Fruit fly (Drosophila melanogaster): ENCODE results near the gene CG7384.

CG7384 gene

dm6 chr2L:10472257-10472656, 38.0 kb downstream of the CG7384 start (continued):
- TF ChIP-seq CG6254 (GFP tag; optimal IDR thresholded peaks at IDR 0.05) = no peak
- no peak for TF ChIP-seq Med (GFP tag)
- no peak for TF ChIP-seq D19B (GFP tag; optimal IDR thresholded peaks at IDR 0.05)
- peak; percentile 25 for TF ChIP-seq Sox100B (GFP tag; optimal IDR thresholded peaks at IDR 0.05)
- no peak for TF ChIP-seq eyg (GFP tag; optimal IDR thresholded peaks at IDR 0.05)
- TF ChIP-seq CG34224 (GFP tag; IDR thresholded peaks at IDR 0.05; ENCODE audit: partially characterized antibody) = no peak
- no peak for TF ChIP-seq gsb-n (tag; optimal IDR thresholded peaks at IDR 0.05)
- no peak for TF ChIP-seq fd96Cb (tag; optimal IDR thresholded peaks at IDR 0.05)
- no peak for TF ChIP-seq Hey (tag; optimal IDR thresholded peaks at IDR 0.05)
- no peak for TF ChIP-seq Gsc (GFP tag; IDR thresholded peaks at IDR 0.05)

dm6 chr2L:10470211-10470610, 40.0 kb downstream of the CG7384 start:
- TF ChIP-seq CG33213 (GFP tag; optimal IDR thresholded peaks at IDR 0.05) (no peak), CG8290 (GFP tag; optimal IDR thresholded peaks at IDR 0.05) (no peak), CG8290 (tag; optimal IDR thresholded peaks at IDR 0.05) (peak in 1 of 2 experiments; percentile 3), Med (GFP tag) (peak; percentile 2), lov (optimal IDR thresholded peaks at IDR 0.05) (no peak), lov (GFP tag; IDR thresholded peaks at IDR 0.05) (no peak), sr (GFP tag; IDR thresholded peaks at IDR 0.05) (0 out of 3 replicates have a peak, but pooled peaks have one; percentile 37), peb (GFP tag; IDR thresholded peaks at IDR 0.05) (no peak), bsh (GFP tag; optimal IDR thresholded peaks at IDR 0.05) (no peak), CG32767 (GFP tag; IDR thresholded peaks at IDR 0.05) (no peak), CG7556 (GFP tag; optimal IDR thresholded peaks at IDR 0.05) (no peak), CG14014 (GFP tag; IDR thresholded peaks at IDR 0.05) (peak; percentile 13; the same call in 1 of the 2 replicates), crc (GFP tag; optimal IDR thresholded peaks at IDR 0.05) (no peak), so (GFP tag; IDR thresholded peaks at IDR 0.05) (0 out of 3 replicates have a peak, but pooled peaks have one; percentile 36), BtbVII (GFP tag; optimal IDR thresholded peaks at IDR 0.05) (no peak), CG13775 (GFP tag; optimal IDR thresholded peaks at IDR 0.05) (no peak), chinmo (GFP tag; IDR thresholded peaks at IDR 0.05; ENCODE audit: partially characterized antibody) (0 out of 4 replicates have a peak, but pooled peaks have one; percentile 30), CG2199 (GFP tag; IDR thresholded peaks at IDR 0.05) (peak; percentile 98), D19B (GFP tag; optimal IDR thresholded peaks at IDR 0.05) (no peak), zfh2 (GFP tag; optimal IDR thresholded peaks at IDR 0.05) (no peak), Nf-YA (GFP tag; IDR thresholded peaks at IDR 0.05) (no peak), Xrp1 (GFP tag; IDR thresholded peaks at IDR 0.05) (no peak), E2f1 (GFP tag; IDR thresholded peaks at IDR 0.05) (no peak), TFAM (GFP tag; optimal IDR thresholded peaks at IDR 0.05) (no peak), CG9876 (GFP tag; optimal IDR thresholded peaks at IDR 0.05) (no peak)

dm6 chr2L:10468978-10469377, 41.3 kb downstream of the CG7384 start:
- no peak for TF ChIP-seq HmgD (GFP tag; optimal IDR thresholded peaks at IDR 0.05)
- no peak for TF ChIP-seq CG12071 (GFP tag; optimal IDR thresholded peaks at IDR 0.05)
- TF ChIP-seq CG31441 (GFP tag; IDR thresholded peaks at IDR 0.05) = no peak
- TF ChIP-seq Hr78 (GFP tag; optimal IDR thresholded peaks at IDR 0.05) = no peak
- no peak for TF ChIP-seq Ptx1 (GFP tag; IDR thresholded peaks at IDR 0.05)
- TF ChIP-seq seq (GFP tag; IDR thresholded peaks at IDR 0.05) = no peak
- no peak for TF ChIP-seq ssp (GFP tag; IDR thresholded peaks at IDR 0.05)
- TF ChIP-seq Hey (tag; optimal IDR thresholded peaks at IDR 0.05) = no peak
- 0 out of 4 replicates have a peak, but pooled peaks have one; percentile 36 for TF ChIP-seq chinmo (GFP tag; IDR thresholded peaks at IDR 0.05; ENCODE audit: partially characterized antibody)
- TF ChIP-seq CG11398 (GFP tag; optimal IDR thresholded peaks at IDR 0.05) = no peak
- no peak for TF ChIP-seq lilli (GFP tag; optimal IDR thresholded peaks at IDR 0.05)
- no peak for TF ChIP-seq ERR (GFP tag; optimal IDR thresholded peaks at IDR 0.05)
- TF ChIP-seq CG1832 (GFP tag; optimal IDR thresholded peaks at IDR 0.05) = no peak
- TF ChIP-seq CG14965 (GFP tag; optimal IDR thresholded peaks at IDR 0.05; ENCODE audit: borderline replicate concordance) = no peak
- peak; percentile 98 for TF ChIP-seq sr (GFP tag; IDR thresholded peaks at IDR 0.05)
- no peak for TF ChIP-seq exex (tag; optimal IDR thresholded peaks at IDR 0.05)
- TF ChIP-seq hkb (optimal IDR thresholded peaks at IDR 0.05) = no peak
- TF ChIP-seq hkb (GFP tag; IDR thresholded peaks at IDR 0.05) = no peak
- no peak for TF ChIP-seq caup (GFP tag; optimal IDR thresholded peaks at IDR 0.05; ENCODE audit: severe bottlenecking)
- no peak for TF ChIP-seq CG15269 (tag; optimal IDR thresholded peaks at IDR 0.05)
- peak; percentile 76 for TF ChIP-seq CG12769 (tag; optimal IDR thresholded peaks at IDR 0.05)
